Fruit fly (Drosophila melanogaster) whole organism, embryonic: ENCODE data around the gene CG15034.

Experiments used
- ATbp ChIP-seq: fragments of 200-800 bp; sonication (Bioruptor generic); optimal IDR thresholded peaks from 2 replicates; lab custom pipeline; 2017; ENCODE audit warnings: missing biosample characterization, mild to moderate bottlenecking, missing genetic modification characterization, missing genetic modification reagents
- Adf1 ChIP-seq: fragments of 200-800 bp; sonication (Bioruptor generic); IDR thresholded peaks from 2 replicates; pipeline ENCODE4 v1.3.6; 2022; ENCODE audit warnings: missing biosample characterization, missing genetic modification characterization
- Blimp-1 ChIP-seq: fragments of 200-800 bp; sonication (Bioruptor generic); optimal IDR thresholded peaks from 3 replicates; lab custom pipeline; 2018; ENCODE audit warnings: missing biosample characterization, missing genetic modification characterization, mild to moderate bottlenecking, moderate library complexity, missing genetic modification reagents
- CG10274 ChIP-seq: fragments of 200-800 bp; sonication (Bioruptor generic); optimal IDR thresholded peaks from 3 replicates; lab custom pipeline; 2017; ENCODE audit warnings: missing biosample characterization, mild to moderate bottlenecking, missing genetic modification characterization
- CG10431 ChIP-seq: fragments of 200-800 bp; sonication (Bioruptor generic); optimal IDR thresholded peaks from 3 replicates; lab custom pipeline; 2018; ENCODE audit warnings: missing biosample characterization, mild to moderate bottlenecking, missing genetic modification characterization
- CG12071 ChIP-seq: fragments of 200-800 bp; sonication (Bioruptor generic); optimal IDR thresholded peaks from 3 replicates; lab custom pipeline; 2018; ENCODE audit warnings: missing biosample characterization, mild to moderate bottlenecking, missing genetic modification characterization
- CG12104 ChIP-seq: fragments of 200-800 bp; sonication (Bioruptor generic); optimal IDR thresholded peaks from 3 replicates; lab custom pipeline; 2016; ENCODE audit warnings: missing biosample characterization, missing genetic modification characterization
- CG12236 ChIP-seq: fragments of 200-800 bp; sonication (Bioruptor generic); optimal IDR thresholded peaks from 2 replicates; lab custom pipeline; 2016; ENCODE audit warnings: missing biosample characterization, missing genetic modification characterization
- CG13775 ChIP-seq: fragments of 200-800 bp; sonication (Bioruptor generic); optimal IDR thresholded peaks from 3 replicates; lab custom pipeline; 2017; ENCODE audit warnings: missing biosample characterization, mild to moderate bottlenecking, missing genetic modification characterization
- CG14860 ChIP-seq: fragments of 200-800 bp; sonication (Bioruptor generic); IDR thresholded peaks from 3 replicates; pipeline ENCODE4 v1.3.6; 2022; ENCODE audit warnings: missing biosample characterization, missing genetic modification characterization; ENCODE audit not compliant: partially characterized antibody
- CG15011 ChIP-seq: fragments of 200-800 bp; sonication (Bioruptor generic); optimal IDR thresholded peaks from 3 replicates; lab custom pipeline; 2018; ENCODE audit warnings: missing biosample characterization, mild to moderate bottlenecking, missing genetic modification characterization
- CG15696 ChIP-seq: fragments of 200-800 bp; sonication (Bioruptor generic); optimal IDR thresholded peaks from 2 replicates; lab custom pipeline; 2019; ENCODE audit warnings: missing biosample characterization, mild to moderate bottlenecking, missing genetic modification characterization, moderate library complexity
- CG16815 ChIP-seq: fragments of 200-800 bp; sonication (Bioruptor generic); optimal IDR thresholded peaks from 3 replicates; lab custom pipeline; 2017; ENCODE audit warnings: missing biosample characterization, mild to moderate bottlenecking, missing genetic modification characterization
- CG18262 ChIP-seq: fragments of 200-800 bp; optimal IDR thresholded peaks from 3 replicates; lab custom pipeline; 2019; ENCODE audit warnings: missing biosample characterization, mild to moderate bottlenecking, missing genetic modification characterization, moderate library complexity
- CG30020 ChIP-seq: fragments of 200-800 bp; optimal IDR thresholded peaks from 2 replicates; lab custom pipeline; 2019; ENCODE audit warnings: missing biosample characterization, mild to moderate bottlenecking, missing genetic modification characterization, moderate library complexity
- CG30431 ChIP-seq: fragments of 200-800 bp; sonication (Bioruptor generic); optimal IDR thresholded peaks from 2 replicates; lab custom pipeline; 2017; ENCODE audit warnings: missing biosample characterization, missing genetic modification characterization
- CG32532 ChIP-seq: fragments of 200-800 bp; sonication (Bioruptor generic); IDR thresholded peaks from 2 replicates; pipeline ENCODE4 v1.3.6; 2022; ENCODE audit warnings: missing biosample characterization, missing genetic modification characterization
- CG33557 ChIP-seq: fragments of 200-800 bp; sonication (Bioruptor generic); optimal IDR thresholded peaks from 2 replicates; lab custom pipeline; 2019; ENCODE audit warnings: missing biosample characterization, mild to moderate bottlenecking, missing genetic modification characterization, moderate library complexity
- CG6654 ChIP-seq: fragments of 200-800 bp; sonication (Bioruptor generic); optimal IDR thresholded peaks from 2 replicates; lab custom pipeline; 2017; ENCODE audit warnings: missing biosample characterization, mild to moderate bottlenecking, missing genetic modification characterization
- CG9215 ChIP-seq: fragments of 200-800 bp; sonication (Bioruptor generic); IDR thresholded peaks from 2 replicates; pipeline ENCODE4 v1.3.6; 2022; ENCODE audit warnings: missing biosample characterization, missing genetic modification characterization
- CG9876 ChIP-seq: fragments of 200-800 bp; sonication (Bioruptor generic); optimal IDR thresholded peaks from 2 replicates; lab custom pipeline; 2016; ENCODE audit warnings: missing biosample characterization, missing genetic modification characterization
- Dip2 ChIP-seq: fragments of 200-800 bp; sonication (Bioruptor generic); IDR thresholded peaks from 2 replicates; pipeline ENCODE4 v1.3.6; 2022; ENCODE audit warnings: missing biosample characterization, missing genetic modification characterization
- Gsc ChIP-seq: fragments of 200-800 bp; sonication (Bioruptor generic); IDR thresholded peaks from 2 replicates; pipeline ENCODE4 v1.3.6; 2022; ENCODE audit warnings: missing biosample characterization, missing genetic modification characterization
- HLH4C ChIP-seq: fragments of 200-800 bp; sonication (Bioruptor generic); IDR thresholded peaks from 3 replicates; pipeline ENCODE4 v1.3.6; 2022; ENCODE audit warnings: missing biosample characterization, missing genetic modification characterization; ENCODE audit not compliant: partially characterized antibody
- Poxn ChIP-seq: fragments of 200-800 bp; sonication (Bioruptor generic); IDR thresholded peaks from 2 replicates; pipeline ENCODE4 v1.3.6; 2022; ENCODE audit warnings: missing biosample characterization, missing genetic modification characterization
- Sox100B ChIP-seq: fragments of 200-800 bp; sonication (Bioruptor generic); optimal IDR thresholded peaks from 3 replicates; lab custom pipeline; 2018; ENCODE audit warnings: missing biosample characterization, mild to moderate bottlenecking, missing genetic modification characterization
- Sry-β ChIP-seq: fragments of 200-800 bp; sonication (Bioruptor generic); optimal IDR thresholded peaks from 2 replicates; lab custom pipeline; 2018; ENCODE audit warnings: missing biosample characterization, mild to moderate bottlenecking, missing genetic modification characterization, moderate library complexity
- Taf1 ChIP-seq: fragments of 200-800 bp; sonication (Bioruptor generic); IDR thresholded peaks from 2 replicates; pipeline ENCODE4 v1.3.6; 2022; ENCODE audit warnings: missing biosample characterization, missing genetic modification characterization
- Trl ChIP-seq, 3 experiments: fragments of >200 bp in 2 of 3; fragments of 200-800 bp in 1 of 3; sonication (Bioruptor generic) in 1 of 3; optimal IDR thresholded peaks; 2 replicates in 1 of 3; 3 replicates in 2 of 3; lab custom pipeline; 2016 to 2017; ENCODE audit warnings: missing biosample characterization in 1 of 3, missing genetic modification characterization in 1 of 3
- Vsx1 ChIP-seq: fragments of 200-800 bp; sonication (Bioruptor generic); optimal IDR thresholded peaks from 2 replicates; lab custom pipeline; 2017; ENCODE audit warnings: missing biosample characterization, mild to moderate bottlenecking, missing genetic modification characterization, missing genetic modification reagents
- ara ChIP-seq: fragments of 200-800 bp; sonication (Bioruptor generic); IDR thresholded peaks from 2 replicates; pipeline ENCODE4 v1.3.6; 2022; ENCODE audit warnings: missing biosample characterization, missing genetic modification characterization
- ato ChIP-seq: fragments of 200-800 bp; sonication (Bioruptor generic); IDR thresholded peaks from 2 replicates; pipeline ENCODE4 v1.3.6; 2022; ENCODE audit warnings: missing biosample characterization, missing genetic modification characterization; ENCODE audit not compliant: partially characterized antibody
- bcd ChIP-seq: fragments of 200-800 bp; sonication (Bioruptor generic); optimal IDR thresholded peaks from 2 replicates; lab custom pipeline; 2017; ENCODE audit warnings: missing biosample characterization, mild to moderate bottlenecking, missing genetic modification characterization
- br ChIP-seq: fragments of >200 bp; optimal IDR thresholded peaks from 2 replicates; lab custom pipeline; 2017
- crp ChIP-seq, 2 experiments: fragments of 200-800 bp; sonication (Bioruptor generic); optimal IDR thresholded peaks; 2 replicates in 1 of 2; 3 replicates in 1 of 2; lab custom pipeline; 2017; ENCODE audit warnings: missing biosample characterization in 2 of 2, missing genetic modification characterization in 2 of 2, mild to moderate bottlenecking in 1 of 2, moderate library complexity in 1 of 2
- dmrt11E ChIP-seq: fragments of 200-800 bp; sonication (Bioruptor generic); optimal IDR thresholded peaks from 3 replicates; lab custom pipeline; 2018; ENCODE audit warnings: missing biosample characterization, mild to moderate bottlenecking, missing genetic modification characterization, moderate library complexity
- ind ChIP-seq: fragments of 200-800 bp; sonication (Bioruptor generic); optimal IDR thresholded peaks from 3 replicates; lab custom pipeline; 2016; ENCODE audit warnings: missing biosample characterization, missing genetic modification characterization
- lmd ChIP-seq: fragments of 200-800 bp; sonication (Bioruptor generic); IDR thresholded peaks from 2 replicates; pipeline ENCODE4 v1.3.6; 2022; ENCODE audit warnings: missing biosample characterization, missing genetic modification characterization
- maf-S ChIP-seq: fragments of 200-800 bp; sonication (Bioruptor generic); optimal IDR thresholded peaks from 2 replicates; lab custom pipeline; 2016; ENCODE audit warnings: missing biosample characterization, missing genetic modification characterization
- mirr ChIP-seq: fragments of 200-800 bp; sonication (Bioruptor generic); optimal IDR thresholded peaks from 3 replicates; lab custom pipeline; 2018; ENCODE audit warnings: missing biosample characterization, mild to moderate bottlenecking, missing genetic modification characterization
- onecut ChIP-seq: fragments of 200-800 bp; sonication (Bioruptor generic); IDR thresholded peaks from 2 replicates; pipeline ENCODE4 v1.3.6; 2022; ENCODE audit warnings: missing biosample characterization, missing genetic modification characterization
- otp ChIP-seq: fragments of 200-800 bp; sonication (Bioruptor generic); IDR thresholded peaks from 3 replicates; pipeline ENCODE4, ENCODE4 v1.3.6; 2022; ENCODE audit warnings: missing biosample characterization, missing genetic modification characterization
- phol ChIP-seq: fragments of 200-800 bp; sonication (Bioruptor generic); optimal IDR thresholded peaks from 3 replicates; lab custom pipeline; 2018; ENCODE audit warnings: missing biosample characterization, mild to moderate bottlenecking, missing genetic modification characterization, moderate library complexity
- psq ChIP-seq: fragments of 200-800 bp; sonication (Bioruptor generic); optimal IDR thresholded peaks from 2 replicates; lab custom pipeline; 2017; ENCODE audit warnings: missing biosample characterization, missing genetic modification characterization
- rib ChIP-seq: fragments of 200-800 bp; sonication (Bioruptor generic); IDR thresholded peaks from 2 replicates; pipeline ENCODE4 v1.3.6; 2022; ENCODE audit warnings: missing biosample characterization, missing genetic modification characterization
- shn ChIP-seq: fragments of 200-800 bp; sonication (Bioruptor generic); optimal IDR thresholded peaks from 3 replicates; lab custom pipeline; 2016; ENCODE audit warnings: missing biosample characterization, missing genetic modification characterization
- slou ChIP-seq: fragments of 200-800 bp; sonication (Bioruptor generic); optimal IDR thresholded peaks from 3 replicates; lab custom pipeline; 2016; ENCODE audit warnings: missing biosample characterization, missing genetic modification characterization
- tll ChIP-seq, 2 experiments: fragments of 200-800 bp in 1 of 2; fragments of >200 bp in 1 of 2; sonication (Bioruptor generic) in 1 of 2; optimal IDR thresholded peaks; 2 replicates each; lab custom pipeline; 2017 to 2019; ENCODE audit warnings: missing biosample characterization in 2 of 2, missing genetic modification characterization in 2 of 2, mild to moderate bottlenecking in 1 of 2, moderate library complexity in 1 of 2
- tna ChIP-seq: fragments of 200-800 bp; sonication (Bioruptor generic); IDR thresholded peaks from 2 replicates; pipeline ENCODE4 v1.3.6; 2022; ENCODE audit warnings: missing biosample characterization, missing genetic modification characterization; ENCODE audit not compliant: partially characterized antibody
- wdn ChIP-seq: fragments of 200-800 bp; sonication (Bioruptor generic); IDR thresholded peaks from 2 replicates; pipeline ENCODE4 v1.3.6; 2022; ENCODE audit warnings: missing biosample characterization, missing genetic modification characterization

Gene CG15034

DNA sequence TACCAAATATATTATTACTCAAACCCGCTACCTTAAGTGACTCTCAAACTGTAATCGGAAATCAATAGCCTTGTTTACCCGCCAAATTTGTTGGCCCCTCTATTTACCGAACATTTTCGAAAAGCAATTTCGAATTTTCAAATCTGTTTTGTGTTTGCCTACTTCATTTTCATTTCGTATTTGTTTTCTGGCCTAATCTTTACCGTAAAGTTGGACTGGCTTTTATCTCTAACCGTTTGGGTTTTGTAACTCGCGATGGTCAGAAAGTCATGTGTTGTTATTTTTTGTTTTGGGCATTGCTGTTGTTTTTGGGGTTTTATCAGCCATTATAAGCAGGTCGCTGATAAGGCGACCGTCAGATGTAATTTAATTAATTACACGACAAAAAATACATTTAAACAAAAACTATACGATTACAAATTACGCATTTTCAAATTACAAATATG, 14.0 kb downstream of the CG15034 start (continued):
- TF ChIP-seq CG12071 (GFP tag; lab: Kevin White, UChicago) (peak; percentile 71), maf-S (GFP tag; lab: Kevin White, UChicago) (peak; percentile 31), Poxn (no peak), CG18262 (tag; lab: Kevin White, UChicago) (peak; percentile 13), CG30020 (tag; lab: Kevin White, UChicago) (no peak), wdn (GFP tag; lab: Robert Waterston, UW) (peak; percentile 38; the same call in 1 of the 2 replicates), Dip2 (GFP tag; lab: Robert Waterston, UW) (no peak), ind (GFP tag; lab: Kevin White, UChicago) (no peak), Blimp-1 (GFP tag; lab: Kevin White, UChicago) (peak; percentile 20), Sox100B (GFP tag; lab: Kevin White, UChicago) (peak; percentile 28), tna (no peak), CG9215 (GFP tag; lab: Robert Waterston, UW) (no peak), psq (GFP tag; lab: Kevin White, UChicago) (peak; percentile 9), tll (GFP tag; optimal IDR thresholded peaks at IDR 0.05; lab: Kevin White, UChicago) (peak in 1 of 2 experiments; percentile 51), CG12104 (GFP tag; lab: Kevin White, UChicago) (no peak), lmd (GFP tag; lab: Robert Waterston, UW) (no peak), Taf1 (no peak), ara (peak; percentile 54; the same call in 1 of the 2 replicates), otp (GFP tag; lab: Robert Waterston, UW) (peak; percentile 76; the same call in 2 of the 3 replicates), CG9876 (GFP tag; lab: Kevin White, UChicago) (peak; percentile 24), rib (GFP tag; lab: Robert Waterston, UW) (no peak), br (lab: Kevin White, UChicago) (no peak), CG14860 (GFP tag; lab: Robert Waterston, UW) (no peak), shn (GFP tag; lab: Kevin White, UChicago) (no peak), HLH4C (GFP tag; lab: Robert Waterston, UW) (no peak), CG6654 (peak; percentile 93), phol (tag; lab: Kevin White, UChicago) (peak; percentile 17), slou (GFP tag; lab: Kevin White, UChicago) (no peak), onecut (GFP tag; lab: Robert Waterston, UW) (peak; percentile 87), CG15696 (tag; lab: Kevin White, UChicago) (peak; percentile 86), CG16815 (GFP tag; lab: Kevin White, UChicago) (no peak), CG33557 (GFP tag; lab: Kevin White, UChicago) (peak; percentile 74), CG30431 (GFP tag; lab: Kevin White, UChicago) (peak; percentile 20), Trl (optimal IDR thresholded peaks at IDR 0.05; lab: Kevin White, UChicago) (no peak), Trl (GFP tag; optimal IDR thresholded peaks at IDR 0.05; lab: Kevin White, UChicago) (peak; percentile 29), ATbp (GFP tag; lab: Kevin White, UChicago) (peak; percentile 75), Adf1 (GFP tag; lab: Robert Waterston, UW) (no peak), CG13775 (GFP tag; lab: Kevin White, UChicago) (no peak), Sry-β (GFP tag; lab: Kevin White, UChicago) (no peak), Gsc (GFP tag; lab: Robert Waterston, UW) (no peak), CG12236 (GFP tag; lab: Kevin White, UChicago) (peak; percentile 52), crp (GFP tag; optimal IDR thresholded peaks at IDR 0.05; lab: Kevin White, UChicago) (no peak), dmrt11E (tag; lab: Kevin White, UChicago) (peak; percentile 56), CG10274 (no peak), mirr (peak; percentile 32), Vsx1 (GFP tag; lab: Kevin White, UChicago) (no peak), CG15011 (GFP tag; lab: Kevin White, UChicago) (peak; percentile 5), ato (GFP tag; lab: Robert Waterston, UW) (no peak), CG32532 (GFP tag; lab: Robert Waterston, UW) (no peak), bcd (GFP tag; lab: Kevin White, UChicago) (peak; percentile 24), CG10431 (peak; percentile 26)
